Worm (Caenorhabditis elegans) whole organism, L2 larva: ENCODE measurements around the gene F10C1.9.
"Not testable (repeated sequence)": the region's sequence is repeated elsewhere in the genome, so short reads cannot be mapped to it uniquely, and the experiment has no call there.

Experiments used
- C34F6.9 ChIP-seq: fragments of 150-350 bp; optimal IDR thresholded peaks from 2 replicates; lab custom pipeline; 2014; ENCODE audit warnings: missing biosample characterization, missing genetic modification characterization
- aly-2 ChIP-seq: fragments of 150-350 bp; optimal IDR thresholded peaks from 2 replicates; lab custom pipeline; 2014; ENCODE audit warnings: missing biosample characterization, missing genetic modification characterization
- ama-1 ChIP-seq: fragments of 150-350 bp; optimal IDR thresholded peaks from 2 replicates; lab custom pipeline; 2018; ENCODE audit warnings: inconsistent platforms
- egl-27 ChIP-seq: sonication (generic microtip); optimal IDR thresholded peaks from 3 replicates; lab custom pipeline; 2017; ENCODE audit warnings: missing biosample characterization, missing genetic modification reagents, missing genetic modification characterization
- fos-1 ChIP-seq: fragments of 150-350 bp; optimal IDR thresholded peaks from 2 replicates; lab custom pipeline; 2014; ENCODE audit warnings: missing biosample characterization, missing genetic modification characterization
- lin-39 ChIP-seq: fragments of 150-350 bp; optimal IDR thresholded peaks from 2 replicates; lab custom pipeline; 2014; ENCODE audit warnings: missing biosample characterization, missing genetic modification reagents, missing genetic modification characterization
- nhr-237 ChIP-seq: fragments of 150-350 bp; optimal IDR thresholded peaks from 2 replicates; lab custom pipeline; 2014; ENCODE audit warnings: missing biosample characterization, missing genetic modification characterization
- nhr-77 ChIP-seq: fragments of 150-350 bp; optimal IDR thresholded peaks from 2 replicates; lab custom pipeline; 2014; ENCODE audit warnings: missing biosample characterization, missing genetic modification characterization
- unc-39 ChIP-seq: fragments of 150-350 bp; optimal IDR thresholded peaks from 2 replicates; lab custom pipeline; 2014; ENCODE audit warnings: missing biosample characterization, missing genetic modification characterization
- ztf-4 ChIP-seq: fragments of 150-350 bp; optimal IDR thresholded peaks from 2 replicates; lab custom pipeline; 2014; ENCODE audit warnings: missing biosample characterization, missing genetic modification characterization

DNA sequence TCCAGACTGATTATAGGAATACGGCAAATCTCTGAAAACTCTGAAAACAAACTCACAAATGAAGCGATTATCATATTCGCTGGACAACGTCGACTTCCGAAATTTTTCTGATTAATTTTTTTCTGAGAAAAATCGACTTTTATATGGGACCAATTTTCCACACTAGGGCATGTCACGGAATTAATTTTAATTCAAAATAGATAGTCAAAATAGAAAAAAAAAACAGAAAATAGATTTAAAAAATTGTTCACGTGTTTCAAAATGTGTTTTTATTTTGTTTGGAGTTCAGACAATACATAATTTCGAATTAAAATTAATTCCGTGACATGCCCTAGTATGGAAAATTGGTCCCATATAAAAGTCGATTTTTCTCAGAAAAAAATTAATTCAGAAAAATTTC lies 12.6 kb upstream of the F10C1.9 start, which contains the start of the genes F10C1.3 and F10C1.23:
- not testable (repeated sequence) for TF ChIP-seq nhr-77 (tag; lab: Kevin White, UChicago); nhr-237 (tag; lab: Kevin White, UChicago); unc-39; lin-39 (tag; lab: Kevin White, UChicago); ama-1 (lab: Kevin White, UChicago); ztf-4 (tag; lab: Kevin White, UChicago); fos-1 (tag; lab: Kevin White, UChicago); C34F6.9; aly-2 (tag; lab: Kevin White, UChicago); egl-27
